Worm (Caenorhabditis elegans): ENCODE measurements around the gene hda-10.
"Not testable (repeated sequence)": the region's sequence is repeated elsewhere in the genome, so short reads cannot be mapped to it uniquely, and the experiment has no call there.

Gene hda-10

ce11 chrII:13882405-13882804 lies at the start of gene hda-10:
Gene hda-10, plus strand, starts transcription at chrII:13882705.
- no peak for TF ChIP-seq unc-62 (GFP tag; optimal IDR thresholded peaks at IDR 0.05)

- TF ChIP-seq unc-62 (GFP tag; optimal IDR thresholded peaks at IDR 0.05): no peak
These were observed 49.0 kb upstream of the hda-10 start, which contains the start of gene F08G2.5 for ce11 chrII:13833505-13833904. Gene F08G2.5, minus strand, starts transcription at chrII:13833631.

ce11 chrII:13834380-13835194 lies 47.9 kb upstream of the hda-10 start:
- TF ChIP-seq unc-62 (GFP tag; optimal IDR thresholded peaks at IDR 0.05): no peak

ce11 chrII:13835724-13836307 lies 46.7 kb upstream of the hda-10 start, which contains the start of gene ins-37:
Gene ins-37, minus strand, starts transcription at chrII:13836107.
- not testable (repeated sequence) for TF ChIP-seq unc-62 (GFP tag; optimal IDR thresholded peaks at IDR 0.05)

ce11 chrII:13838403-13838802 lies 44.1 kb upstream of the hda-10 start:
- TF ChIP-seq unc-62 (GFP tag; optimal IDR thresholded peaks at IDR 0.05): no peak

- no peak for TF ChIP-seq unc-62 (GFP tag; optimal IDR thresholded peaks at IDR 0.05)
These were observed 43.1 kb upstream of the hda-10 start for ce11 chrII:13839454-13839853.

- no peak for TF ChIP-seq unc-62 (GFP tag; optimal IDR thresholded peaks at IDR 0.05)
These were observed 41.2 kb upstream of the hda-10 start, which contains the start of gene F08G2.7 for ce11 chrII:13841106-13841854. Gene F08G2.7, minus strand, starts transcription at chrII:13841156.

ce11 chrII:13842340-13842739 lies 40.2 kb upstream of the hda-10 start:
- no peak for TF ChIP-seq unc-62 (GFP tag; optimal IDR thresholded peaks at IDR 0.05)

ce11 chrII:13846018-13846417 lies 36.5 kb upstream of the hda-10 start:
- TF ChIP-seq unc-62 (GFP tag; optimal IDR thresholded peaks at IDR 0.05): no peak

- TF ChIP-seq unc-62 (GFP tag; optimal IDR thresholded peaks at IDR 0.05): no peak
These were observed 35.1 kb upstream of the hda-10 start for ce11 chrII:13847366-13847765.

ce11 chrII:13852004-13852403 lies 30.5 kb upstream of the hda-10 start, which contains the start of gene F08G2.8:
Gene F08G2.8, plus strand, starts transcription at chrII:13852304.
- TF ChIP-seq unc-62 (GFP tag; optimal IDR thresholded peaks at IDR 0.05): no peak

- no peak for TF ChIP-seq unc-62 (GFP tag; optimal IDR thresholded peaks at IDR 0.05)
These were observed 27.2 kb upstream of the hda-10 start for ce11 chrII:13855352-13855751.

- no peak for TF ChIP-seq unc-62 (GFP tag; optimal IDR thresholded peaks at IDR 0.05)
These were observed 24.2 kb upstream of the hda-10 start for ce11 chrII:13858352-13858751.

- no peak for TF ChIP-seq unc-62 (GFP tag; optimal IDR thresholded peaks at IDR 0.05)
These were observed 22.7 kb upstream of the hda-10 start for ce11 chrII:13859847-13860246.

ce11 chrII:13860900-13861299 lies 21.6 kb upstream of the hda-10 start:
- no peak for TF ChIP-seq unc-62 (GFP tag; optimal IDR thresholded peaks at IDR 0.05)

- no peak for TF ChIP-seq unc-62 (GFP tag; optimal IDR thresholded peaks at IDR 0.05)
These were observed 20.1 kb upstream of the hda-10 start for ce11 chrII:13862453-13862852.
